Fruit fly (Drosophila melanogaster) whole organism, prepupa: Measurements from ENCODE around the gene CG17801.
A peak's percentile ranks its signal among the peaks of the same experiment; 100 is the strongest.

Experiments used
- CG1621 ChIP-seq: fragments of 200-800 bp; sonication (Bioruptor generic); optimal IDR thresholded peaks from 3 replicates; lab custom pipeline; 2018; ENCODE audit warnings: missing biosample characterization, mild to moderate bottlenecking, missing genetic modification characterization
- CG3032 ChIP-seq: fragments of 200-800 bp; optimal IDR thresholded peaks from 2 replicates; lab custom pipeline; 2019; ENCODE audit warnings: missing biosample characterization, mild to moderate bottlenecking, missing genetic modification characterization, moderate library complexity
- CG32006 ChIP-seq: fragments of 200-800 bp; sonication (Bioruptor generic); optimal IDR thresholded peaks from 3 replicates; lab custom pipeline; 2017; ENCODE audit warnings: missing biosample characterization, mild to moderate bottlenecking, missing genetic modification characterization
- CG6792 ChIP-seq: fragments of 200-800 bp; sonication (Bioruptor generic); optimal IDR thresholded peaks from 3 replicates; lab custom pipeline; 2016; ENCODE audit warnings: missing biosample characterization, missing genetic modification characterization
- CG6808 ChIP-seq: fragments of 200-800 bp; sonication (Bioruptor generic); optimal IDR thresholded peaks from 3 replicates; lab custom pipeline; 2017; ENCODE audit warnings: missing biosample characterization, missing genetic modification characterization, mild to moderate bottlenecking, moderate library complexity, missing genetic modification reagents
- CG8119 ChIP-seq: fragments of 200-800 bp; sonication (Bioruptor generic); IDR thresholded peaks from 3 replicates; pipeline ENCODE4 v1.3.6; 2022; ENCODE audit warnings: missing biosample characterization, missing genetic modification characterization
- OdsH ChIP-seq: fragments of 200-800 bp; sonication (Bioruptor generic); optimal IDR thresholded peaks from 3 replicates; lab custom pipeline; 2016; ENCODE audit warnings: missing biosample characterization, missing genetic modification characterization
- fkh ChIP-seq: fragments of 200-800 bp; sonication (Bioruptor generic); optimal IDR thresholded peaks from 3 replicates; lab custom pipeline; 2017; ENCODE audit warnings: missing biosample characterization, mild to moderate bottlenecking, missing genetic modification characterization, moderate library complexity
- lz ChIP-seq: fragments of 200-800 bp; sonication (Bioruptor generic); optimal IDR thresholded peaks from 3 replicates; lab custom pipeline; 2016; ENCODE audit warnings: missing biosample characterization, missing genetic modification characterization

dm6 chr3R:17825806-17826583 is 19.1 kb upstream of the CG17801 start:
- TF ChIP-seq CG1621 (tag; lab: Kevin White, UChicago) (no peak), CG6792 (peak; percentile 60), CG3032 (peak; percentile 32), CG6808 (GFP tag; lab: Kevin White, UChicago) (peak; percentile 14), CG32006 (GFP tag; lab: Kevin White, UChicago) (no peak), CG8119 (no peak), fkh (GFP tag; lab: Kevin White, UChicago) (no peak), OdsH (GFP tag; lab: Kevin White, UChicago) (peak; percentile 46), lz (GFP tag; lab: Kevin White, UChicago) (peak; percentile 60)
